Fruit fly (Drosophila melanogaster) whole organism, wandering third instar larva: Measurements from ENCODE around the gene stol.

Source experiments
- Abd-B ChIP-seq: fragments of >200 bp; optimal IDR thresholded peaks from 2 replicates; lab custom pipeline; 2017; ENCODE audit warnings: missing biosample characterization, missing genetic modification characterization
- CG32264 ChIP-seq: fragments of 200-800 bp; sonication (Bioruptor generic); optimal IDR thresholded peaks from 2 replicates; lab custom pipeline; 2016; ENCODE audit warnings: missing biosample characterization, missing genetic modification characterization
- CG9705 ChIP-seq: fragments of 200-800 bp; sonication (Bioruptor generic); optimal IDR thresholded peaks from 2 replicates; lab custom pipeline; 2018; ENCODE audit warnings: missing biosample characterization, mild to moderate bottlenecking, missing genetic modification characterization
- CrebA ChIP-seq: fragments of 200-800 bp; sonication (Bioruptor generic); optimal IDR thresholded peaks from 2 replicates; lab custom pipeline; 2016; ENCODE audit warnings: missing biosample characterization, mild to moderate bottlenecking, missing genetic modification characterization, borderline replicate concordance
- Dfd ChIP-seq: fragments of >200 bp; optimal IDR thresholded peaks from 2 replicates; lab custom pipeline; 2017; ENCODE audit warnings: missing biosample characterization, missing genetic modification characterization
- Dif ChIP-seq: fragments of 200-275, 200-300 bp; sonication (Bioruptor generic); optimal IDR thresholded peaks from 2 replicates; lab custom pipeline; 2018; ENCODE audit warnings: missing biosample characterization, missing genetic modification characterization; ENCODE audit not compliant: partially characterized antibody
- GATAd ChIP-seq: sonication (Bioruptor generic); optimal IDR thresholded peaks from 2 replicates; lab custom pipeline; 2016; ENCODE audit warnings: missing biosample characterization, missing genetic modification characterization
- HLH106 ChIP-seq: fragments of 200-800 bp; optimal IDR thresholded peaks from 3 replicates; lab custom pipeline; 2019; ENCODE audit warnings: missing biosample characterization, mild to moderate bottlenecking, missing genetic modification characterization, moderate library complexity
- Hnf4 ChIP-seq: fragments of 200-800 bp; sonication (Bioruptor generic); optimal IDR thresholded peaks from 2 replicates; lab custom pipeline; 2016; ENCODE audit warnings: missing biosample characterization, mild to moderate bottlenecking, missing genetic modification characterization
- Hr78 ChIP-seq: fragments of >200 bp; optimal IDR thresholded peaks from 2 replicates; lab custom pipeline; 2017; ENCODE audit warnings: missing biosample characterization, missing genetic modification characterization
- Hr83 ChIP-seq: fragments of 200-300 bp; sonication (Bioruptor generic); optimal IDR thresholded peaks from 2 replicates; lab custom pipeline; 2016; ENCODE audit warnings: missing biosample characterization, mild to moderate bottlenecking, missing genetic modification characterization, moderate library complexity; ENCODE audit not compliant: poor library complexity, severe bottlenecking
- Jra ChIP-seq: sonication (Bioruptor generic); optimal IDR thresholded peaks from 2 replicates; lab custom pipeline; 2016; ENCODE audit warnings: missing biosample characterization, missing genetic modification characterization
- Mio ChIP-seq: sonication (Bioruptor generic); optimal IDR thresholded peaks from 2 replicates; lab custom pipeline; 2016; ENCODE audit warnings: missing biosample characterization, missing genetic modification characterization
- Myc ChIP-seq: fragments of >200 bp; optimal IDR thresholded peaks from 2 replicates; lab custom pipeline; 2017
- N ChIP-seq: fragments of >200 bp; optimal IDR thresholded peaks from 2 replicates; lab custom pipeline; 2018; ENCODE audit warnings: missing biosample characterization, missing external identifiers, missing genetic modification characterization
- OdsH ChIP-seq: fragments of 200-800 bp; sonication (Bioruptor generic); optimal IDR thresholded peaks from 2 replicates; lab custom pipeline; 2016; ENCODE audit warnings: missing biosample characterization, mild to moderate bottlenecking, missing genetic modification characterization
- Rel ChIP-seq, 2 experiments: fragments of 200-800 bp; sonication (Bioruptor generic) in 1 of 2; optimal IDR thresholded peaks; 2 replicates in 1 of 2; 3 replicates in 1 of 2; lab custom pipeline; 2016 to 2019; ENCODE audit warnings: mild to moderate bottlenecking in 2 of 2, missing biosample characterization in 2 of 2, missing genetic modification characterization in 2 of 2, moderate library complexity in 1 of 2
- Sp1 ChIP-seq: fragments of 200-800 bp; sonication (Bioruptor generic); optimal IDR thresholded peaks from 3 replicates; lab custom pipeline; 2019; ENCODE audit warnings: missing biosample characterization, mild to moderate bottlenecking, missing genetic modification characterization, moderate library complexity
- Vsx2 ChIP-seq: fragments of 200-300, 225-300 bp; sonication (Bioruptor generic); optimal IDR thresholded peaks from 2 replicates; lab custom pipeline; 2018; ENCODE audit warnings: missing biosample characterization, missing genetic modification characterization; ENCODE audit not compliant: partially characterized antibody
- br ChIP-seq: fragments of 200-800 bp; sonication (Bioruptor generic); optimal IDR thresholded peaks from 2 replicates; lab custom pipeline; 2016; ENCODE audit warnings: missing biosample characterization, missing genetic modification characterization
- brk ChIP-seq: fragments of 200-800 bp; sonication (Bioruptor generic); optimal IDR thresholded peaks from 2 replicates; lab custom pipeline; 2016; ENCODE audit warnings: missing biosample characterization, mild to moderate bottlenecking, missing genetic modification characterization
- dl ChIP-seq, 2 experiments: fragments of 175-275, 200-275 bp in 1 of 2; fragments of 200-275 bp in 1 of 2; sonication (Bioruptor generic); optimal IDR thresholded peaks; lab custom pipeline; 2018; ENCODE audit warnings: mild to moderate bottlenecking in 2 of 2, missing biosample characterization in 2 of 2, missing genetic modification characterization in 2 of 2, moderate library complexity in 2 of 2; ENCODE audit not compliant: partially characterized antibody in 2 of 2, insufficient read depth in 1 of 2
- dmrt93B ChIP-seq: fragments of 200-800 bp; sonication (Bioruptor generic); optimal IDR thresholded peaks from 2 replicates; lab custom pipeline; 2018; ENCODE audit warnings: missing biosample characterization, mild to moderate bottlenecking, missing genetic modification characterization
- dsf ChIP-seq: sonication (Bioruptor generic); optimal IDR thresholded peaks from 2 replicates; lab custom pipeline; 2016; ENCODE audit warnings: missing biosample characterization, missing genetic modification characterization, borderline replicate concordance
- ey ChIP-seq: fragments of 200-800 bp; sonication (Bioruptor generic); optimal IDR thresholded peaks from 2 replicates; lab custom pipeline; 2016; ENCODE audit warnings: missing biosample characterization, missing genetic modification characterization
- foxo ChIP-seq, 2 experiments: fragments of 200-800 bp; sonication (Bioruptor generic); optimal IDR thresholded peaks; 2 replicates in 1 of 2; 3 replicates in 1 of 2; lab custom pipeline; 2016 to 2017; ENCODE audit warnings: missing biosample characterization in 2 of 2, missing genetic modification characterization in 2 of 2
- fru ChIP-seq: fragments of 200-800 bp; sonication (Bioruptor generic); optimal IDR thresholded peaks from 3 replicates; lab custom pipeline; 2016; ENCODE audit warnings: missing biosample characterization, mild to moderate bottlenecking, missing genetic modification characterization
- h ChIP-seq: fragments of 200-800 bp; sonication (Bioruptor generic); optimal IDR thresholded peaks from 3 replicates; lab custom pipeline; 2016; ENCODE audit warnings: missing biosample characterization, mild to moderate bottlenecking, missing genetic modification characterization
- jim ChIP-seq: fragments of 175-275, 200-325 bp; sonication (Bioruptor generic); optimal IDR thresholded peaks from 2 replicates; lab custom pipeline; 2016; ENCODE audit warnings: missing biosample characterization, mild to moderate bottlenecking, missing genetic modification characterization
- lola ChIP-seq: fragments of >200 bp; optimal IDR thresholded peaks from 2 replicates; lab custom pipeline; 2017; ENCODE audit warnings: missing biosample characterization, missing genetic modification characterization
- pan ChIP-seq: fragments of >200 bp; optimal IDR thresholded peaks from 2 replicates; lab custom pipeline; 2017
- psq ChIP-seq: fragments of 200-800 bp; sonication (Bioruptor generic); optimal IDR thresholded peaks from 3 replicates; lab custom pipeline; 2017; ENCODE audit warnings: missing biosample characterization, mild to moderate bottlenecking, missing genetic modification characterization, moderate library complexity
- rgr ChIP-seq: fragments of 200-800 bp; sonication (Bioruptor generic); optimal IDR thresholded peaks from 3 replicates; lab custom pipeline; 2016; ENCODE audit warnings: missing biosample characterization, mild to moderate bottlenecking, missing genetic modification characterization
- sage ChIP-seq: fragments of 200-800 bp; sonication (Bioruptor generic); optimal IDR thresholded peaks from 2 replicates; lab custom pipeline; 2016; ENCODE audit warnings: missing biosample characterization, mild to moderate bottlenecking, missing genetic modification characterization
- sv ChIP-seq: fragments of 200-800 bp; sonication (Bioruptor generic); optimal IDR thresholded peaks from 3 replicates; lab custom pipeline; 2016; ENCODE audit warnings: missing biosample characterization, missing genetic modification characterization
- tai ChIP-seq: sonication (Bioruptor generic); optimal IDR thresholded peaks from 2 replicates; lab custom pipeline; 2016; ENCODE audit warnings: missing biosample characterization, missing genetic modification characterization
- usp ChIP-seq: fragments of >200 bp; optimal IDR thresholded peaks from 2 replicates; lab custom pipeline; 2017; ENCODE audit warnings: missing biosample characterization, missing genetic modification characterization
- woc ChIP-seq: sonication (Bioruptor generic); optimal IDR thresholded peaks from 2 replicates; lab custom pipeline; 2016; ENCODE audit warnings: missing biosample characterization, mild to moderate bottlenecking, missing genetic modification characterization

stol gene

DNA sequence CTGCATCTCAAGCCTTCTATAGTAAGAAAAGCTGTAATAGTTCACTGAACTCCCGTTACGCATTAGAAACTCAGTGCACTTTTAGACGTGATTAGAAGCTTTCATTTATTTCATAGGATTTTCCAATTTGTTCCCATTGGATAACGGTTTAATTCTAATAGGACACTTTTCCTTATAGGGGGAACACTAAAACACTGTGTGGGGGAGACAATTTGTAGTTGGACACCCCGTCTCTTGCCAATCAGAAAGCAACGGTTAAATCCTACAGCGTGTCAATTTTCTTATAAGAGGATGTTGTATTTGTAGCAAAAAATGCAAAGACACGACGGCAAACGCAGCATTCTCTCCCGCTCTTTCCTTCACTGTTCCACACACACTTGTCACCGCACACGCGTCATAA lies 27.9 kb upstream of the stol start:
- no peak for TF ChIP-seq Dfd (GFP tag; lab: Kevin White, UChicago)
- TF ChIP-seq ey (GFP tag; lab: Kevin White, UChicago): no peak
- TF ChIP-seq brk (GFP tag; lab: Kevin White, UChicago): no peak
- no peak for TF ChIP-seq tai (GFP tag; lab: Kevin White, UChicago)
- TF ChIP-seq Sp1 (GFP tag; lab: Kevin White, UChicago): no peak

DNA sequence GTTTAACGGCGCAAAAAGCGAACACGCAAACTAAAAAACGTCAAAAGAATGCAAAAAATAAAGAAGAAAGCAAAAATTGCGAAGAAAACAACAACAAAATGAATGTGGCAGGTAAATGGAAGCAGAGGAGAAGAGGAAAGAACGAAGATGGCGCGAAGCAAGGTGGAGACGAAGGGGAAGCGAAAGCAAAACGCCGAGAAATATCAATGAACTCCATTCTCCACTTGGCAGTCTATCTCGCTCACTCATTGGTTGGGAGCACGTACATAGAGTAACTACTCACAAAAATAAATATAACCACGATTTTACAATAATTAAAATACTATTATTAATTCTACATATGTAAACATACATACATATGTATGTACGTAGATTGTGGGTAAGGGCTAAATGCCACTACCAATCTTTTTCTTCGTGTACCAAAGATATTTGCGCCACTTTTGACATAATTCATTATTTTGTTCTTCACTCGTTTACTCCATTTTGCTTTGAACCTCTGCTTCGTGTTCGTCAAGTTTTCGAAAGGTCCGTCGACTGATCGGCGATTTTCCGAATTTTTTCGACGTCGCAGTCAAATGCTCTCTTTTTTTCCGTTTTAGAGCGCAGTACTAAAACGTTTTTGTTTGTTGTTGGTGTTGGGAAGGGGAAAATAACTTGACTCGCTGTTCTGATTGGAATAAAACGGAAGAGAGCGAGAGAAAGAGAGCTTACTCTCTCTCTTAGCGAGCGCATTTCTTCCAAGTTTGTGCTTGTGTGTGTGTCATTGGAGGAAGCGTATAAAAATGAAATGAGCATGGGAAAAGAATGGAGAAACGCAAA lies 27.2 kb upstream of the stol start:
- TF ChIP-seq Mio (GFP tag; lab: Kevin White, UChicago) (no peak), rgr (no peak), Hnf4 (no peak), OdsH (no peak), lola (GFP tag; lab: Kevin White, UChicago) (no peak), CG9705 (GFP tag; lab: Kevin White, UChicago) (no peak), Vsx2 (GFP tag; lab: Kevin White, UChicago) (no peak), Rel (GFP tag; optimal IDR thresholded peaks at IDR 0.05; lab: Kevin White, UChicago) (no peak), Rel (tag; optimal IDR thresholded peaks at IDR 0.05; lab: Kevin White, UChicago) (no peak), Dif (GFP tag; lab: Kevin White, UChicago) (peak; percentile 75), Hr83 (GFP tag; lab: Kevin White, UChicago) (no peak), usp (GFP tag; lab: Kevin White, UChicago) (no peak), dl (GFP tag; optimal IDR thresholded peaks at IDR 0.05; lab: Kevin White, UChicago; ENCODE audit: insufficient read depth in 1 of 2, partially characterized antibody in 2 of 2) (peak; percentile 76 to 79), ey (GFP tag; lab: Kevin White, UChicago) (no peak), jim (no peak), dmrt93B (GFP tag; lab: Kevin White, UChicago) (no peak), brk (GFP tag; lab: Kevin White, UChicago) (peak; percentile 2), CG32264 (GFP tag; lab: Kevin White, UChicago) (no peak), Dfd (GFP tag; lab: Kevin White, UChicago) (no peak), woc (GFP tag; lab: Kevin White, UChicago) (no peak), Hr78 (no peak), Abd-B (GFP tag; lab: Kevin White, UChicago) (no peak), sage (GFP tag; lab: Kevin White, UChicago) (no peak), Sp1 (GFP tag; lab: Kevin White, UChicago) (no peak), h (GFP tag; lab: Kevin White, UChicago) (no peak), foxo (GFP tag; optimal IDR thresholded peaks at IDR 0.05; lab: Kevin White, UChicago) (no peak), Myc (lab: Kevin White, UChicago) (no peak), tai (GFP tag; lab: Kevin White, UChicago) (no peak), br (GFP tag; lab: Kevin White, UChicago) (no peak), HLH106 (no peak), pan (lab: Kevin White, UChicago) (no peak), psq (GFP tag; lab: Kevin White, UChicago) (peak; percentile 97), sv (GFP tag; lab: Kevin White, UChicago) (no peak), N (GFP tag; lab: Kevin White, UChicago) (no peak)

dm6 chr2L:15743578-15743977 lies 25.5 kb upstream of the stol start:
- TF ChIP-seq Hr83 (GFP tag; lab: Kevin White, UChicago): no peak
- peak; percentile 96 for TF ChIP-seq fru (GFP tag; lab: Kevin White, UChicago)
- peak; percentile 95 for TF ChIP-seq ey (GFP tag; lab: Kevin White, UChicago)
- TF ChIP-seq Vsx2 (GFP tag; lab: Kevin White, UChicago): no peak
- TF ChIP-seq br (GFP tag; lab: Kevin White, UChicago): peak; percentile 96
- no peak for TF ChIP-seq Hr78
- TF ChIP-seq dsf (GFP tag; lab: Kevin White, UChicago): peak; percentile 1
- TF ChIP-seq sv (GFP tag; lab: Kevin White, UChicago): no peak
- TF ChIP-seq OdsH: peak; percentile 94
- TF ChIP-seq Dif (GFP tag; lab: Kevin White, UChicago): no peak
- peak; percentile 96 for TF ChIP-seq Sp1 (GFP tag; lab: Kevin White, UChicago)
- peak; percentile 87 for TF ChIP-seq Hnf4
- TF ChIP-seq pan (lab: Kevin White, UChicago): no peak
- peak; percentile 6 for TF ChIP-seq dmrt93B (GFP tag; lab: Kevin White, UChicago)
- TF ChIP-seq CrebA (GFP tag; lab: Kevin White, UChicago): peak; percentile 23
- no peak for TF ChIP-seq sage (GFP tag; lab: Kevin White, UChicago)
- TF ChIP-seq CG9705 (GFP tag; lab: Kevin White, UChicago): no peak
- TF ChIP-seq jim: no peak
- no peak for TF ChIP-seq Dfd (GFP tag; lab: Kevin White, UChicago)
- TF ChIP-seq Jra: peak; percentile 86
- no peak for TF ChIP-seq CG32264 (GFP tag; lab: Kevin White, UChicago)
- TF ChIP-seq tai (GFP tag; lab: Kevin White, UChicago): peak; percentile 83
- TF ChIP-seq foxo (GFP tag; optimal IDR thresholded peaks at IDR 0.05; lab: Kevin White, UChicago): peak in 1 of 2 experiments; percentile 94
- peak; percentile 91 for TF ChIP-seq rgr
- TF ChIP-seq h (GFP tag; lab: Kevin White, UChicago): peak; percentile 53
- TF ChIP-seq lola (GFP tag; lab: Kevin White, UChicago): no peak
- peak; percentile 85 for TF ChIP-seq woc (GFP tag; lab: Kevin White, UChicago)
- TF ChIP-seq GATAd (GFP tag; lab: Kevin White, UChicago): no peak
- TF ChIP-seq dl (GFP tag; optimal IDR thresholded peaks at IDR 0.05; lab: Kevin White, UChicago; ENCODE audit: insufficient read depth in 1 of 2, partially characterized antibody in 2 of 2): no peak
- peak; percentile 46 for TF ChIP-seq Mio (GFP tag; lab: Kevin White, UChicago)
- TF ChIP-seq HLH106: peak; percentile 35
- peak; percentile 94 for TF ChIP-seq psq (GFP tag; lab: Kevin White, UChicago)
- TF ChIP-seq brk (GFP tag; lab: Kevin White, UChicago): peak; percentile 66
